Fruit fly (Drosophila melanogaster) whole organism, embryonic: Measurements from ENCODE around the gene Cka.

ENCODE experiments used
- ATbp ChIP-seq: fragments of 200-800 bp; sonication (Bioruptor generic); optimal IDR thresholded peaks from 2 replicates; lab custom pipeline; 2017; ENCODE audit warnings: missing biosample characterization, mild to moderate bottlenecking, missing genetic modification characterization, missing genetic modification reagents
- CG1024 ChIP-seq: fragments of 200-800 bp; sonication (Bioruptor generic); IDR thresholded peaks from 2 replicates; pipeline ENCODE4 v1.3.6; 2022; ENCODE audit warnings: missing biosample characterization, missing genetic modification characterization
- CG10274 ChIP-seq: fragments of 200-800 bp; sonication (Bioruptor generic); optimal IDR thresholded peaks from 3 replicates; lab custom pipeline; 2017; ENCODE audit warnings: missing biosample characterization, mild to moderate bottlenecking, missing genetic modification characterization
- CG10366 ChIP-seq: fragments of 200-800 bp; sonication (Bioruptor generic); IDR thresholded peaks from 2 replicates; pipeline ENCODE4 v1.3.6; 2022; ENCODE audit warnings: missing biosample characterization, missing genetic modification characterization
- CG10543 ChIP-seq: fragments of 200-800 bp; sonication (Bioruptor generic); optimal IDR thresholded peaks from 3 replicates; lab custom pipeline; 2017; ENCODE audit warnings: missing biosample characterization, mild to moderate bottlenecking, missing genetic modification characterization, moderate library complexity
- CG10979 ChIP-seq: fragments of 200-800 bp; sonication (Bioruptor generic); optimal IDR thresholded peaks from 2 replicates; lab custom pipeline; 2018; ENCODE audit warnings: missing biosample characterization, mild to moderate bottlenecking, missing genetic modification characterization, moderate library complexity
- CG11504 ChIP-seq: fragments of 200-800 bp; sonication (Bioruptor generic); optimal IDR thresholded peaks from 3 replicates; lab custom pipeline; 2019; ENCODE audit warnings: missing biosample characterization, mild to moderate bottlenecking, missing genetic modification characterization, moderate library complexity
- CG12299 ChIP-seq: fragments of 200-800 bp; sonication (Bioruptor generic); optimal IDR thresholded peaks from 2 replicates; lab custom pipeline; 2018; ENCODE audit warnings: missing biosample characterization, mild to moderate bottlenecking, missing genetic modification characterization
- CG13123 ChIP-seq: fragments of 200-800 bp; sonication (Bioruptor generic); optimal IDR thresholded peaks from 2 replicates; lab custom pipeline; 2016; ENCODE audit warnings: missing biosample characterization, missing genetic modification characterization
- CG13424 ChIP-seq: fragments of 200-800 bp; sonication (Bioruptor generic); optimal IDR thresholded peaks from 2 replicates; lab custom pipeline; 2019; ENCODE audit warnings: missing biosample characterization, mild to moderate bottlenecking, missing genetic modification characterization, moderate library complexity
- CG17361 ChIP-seq: fragments of 200-800 bp; sonication (Bioruptor generic); IDR thresholded peaks from 3 replicates; pipeline ENCODE4 v1.3.6; 2022; ENCODE audit warnings: missing biosample characterization, missing genetic modification characterization
- CG30403 ChIP-seq: fragments of 200-800 bp; sonication (Bioruptor generic); optimal IDR thresholded peaks from 3 replicates; lab custom pipeline; 2016; ENCODE audit warnings: missing biosample characterization, missing genetic modification characterization
- CG3281 ChIP-seq: fragments of 200-800 bp; sonication (Bioruptor generic); optimal IDR thresholded peaks from 3 replicates; lab custom pipeline; 2017; ENCODE audit warnings: missing biosample characterization, mild to moderate bottlenecking, missing genetic modification characterization
- CG34376 ChIP-seq: fragments of 200-800 bp; sonication (Bioruptor generic); optimal IDR thresholded peaks from 2 replicates; lab custom pipeline; 2018; ENCODE audit warnings: missing biosample characterization, mild to moderate bottlenecking, missing genetic modification characterization
- CG4328 ChIP-seq: fragments of 200-800 bp; sonication (Bioruptor generic); optimal IDR thresholded peaks from 3 replicates; lab custom pipeline; 2017; ENCODE audit warnings: missing biosample characterization, missing genetic modification reagents, missing genetic modification characterization
- CG4820 ChIP-seq: fragments of 200-800 bp; sonication (Bioruptor generic); optimal IDR thresholded peaks from 3 replicates; lab custom pipeline; 2016; ENCODE audit warnings: missing biosample characterization, missing genetic modification characterization
- CG5245 ChIP-seq: fragments of 200-800 bp; sonication (Bioruptor generic); optimal IDR thresholded peaks from 3 replicates; lab custom pipeline; 2016; ENCODE audit warnings: missing biosample characterization, missing genetic modification characterization
- CG7556 ChIP-seq: fragments of 200-800 bp; sonication (Bioruptor generic); optimal IDR thresholded peaks from 2 replicates; lab custom pipeline; 2017; ENCODE audit warnings: missing biosample characterization, mild to moderate bottlenecking, missing genetic modification characterization
- Camta ChIP-seq: fragments of 200-800 bp; sonication (Bioruptor generic); optimal IDR thresholded peaks from 2 replicates; lab custom pipeline; 2016; ENCODE audit warnings: missing biosample characterization, missing genetic modification characterization
- Dip3 ChIP-seq: fragments of 200-800 bp; sonication (Bioruptor generic); optimal IDR thresholded peaks from 3 replicates; lab custom pipeline; 2016; ENCODE audit warnings: missing biosample characterization, missing genetic modification characterization
- Doc2 ChIP-seq: fragments of 200-800 bp; sonication (Bioruptor generic); IDR thresholded peaks from 2 replicates; pipeline ENCODE4 v1.3.6; 2022; ENCODE audit warnings: missing biosample characterization, missing genetic modification characterization
- E2f1 ChIP-seq: fragments of 200-800 bp; sonication (Bioruptor generic); IDR thresholded peaks from 2 replicates; pipeline ENCODE4 v1.3.6; 2022; ENCODE audit warnings: missing biosample characterization, missing genetic modification characterization
- Elba2 ChIP-seq: fragments of 200-800 bp; sonication (Bioruptor generic); optimal IDR thresholded peaks from 3 replicates; lab custom pipeline; 2016; ENCODE audit warnings: missing biosample characterization, missing genetic modification characterization
- Fer2 ChIP-seq: fragments of 200-800 bp; sonication (Bioruptor generic); optimal IDR thresholded peaks from 2 replicates; lab custom pipeline; 2018; ENCODE audit warnings: missing biosample characterization, mild to moderate bottlenecking, missing genetic modification characterization, moderate library complexity
- H2.0 ChIP-seq: fragments of 200-800 bp; sonication (Bioruptor generic); IDR thresholded peaks from 2 replicates; pipeline ENCODE4 v1.3.6; 2022; ENCODE audit warnings: missing biosample characterization, missing genetic modification characterization
- Jarid2 ChIP-seq: fragments of 200-800 bp; sonication (Bioruptor generic); optimal IDR thresholded peaks from 3 replicates; lab custom pipeline; 2017; ENCODE audit warnings: mild to moderate bottlenecking, missing biosample characterization, missing genetic modification reagents, missing genetic modification characterization
- Kr ChIP-seq: fragments of 200-800 bp; sonication (Bioruptor generic); optimal IDR thresholded peaks from 2 replicates; lab custom pipeline; 2017; ENCODE audit warnings: missing biosample characterization, mild to moderate bottlenecking, missing genetic modification characterization
- Meics ChIP-seq: fragments of 200-800 bp; sonication (Bioruptor generic); optimal IDR thresholded peaks from 2 replicates; lab custom pipeline; 2017; ENCODE audit warnings: missing biosample characterization, mild to moderate bottlenecking, missing genetic modification characterization
- NfI ChIP-seq: fragments of 200-800 bp; sonication (Bioruptor generic); optimal IDR thresholded peaks from 3 replicates; lab custom pipeline; 2018; ENCODE audit warnings: missing biosample characterization, mild to moderate bottlenecking, missing genetic modification characterization, moderate library complexity
- Sox100B ChIP-seq: fragments of 200-800 bp; sonication (Bioruptor generic); optimal IDR thresholded peaks from 3 replicates; lab custom pipeline; 2018; ENCODE audit warnings: missing biosample characterization, mild to moderate bottlenecking, missing genetic modification characterization
- Tbp ChIP-seq: fragments of >200 bp; optimal IDR thresholded peaks from 2 replicates; lab custom pipeline; 2018; ENCODE audit warnings: missing biosample characterization, missing genetic modification characterization
- YL-1 ChIP-seq: fragments of 200-800 bp; sonication (Bioruptor generic); optimal IDR thresholded peaks from 3 replicates; lab custom pipeline; 2017; ENCODE audit warnings: missing biosample characterization, mild to moderate bottlenecking, missing genetic modification characterization
- abd-A ChIP-seq: fragments of 200-800 bp; sonication (Bioruptor generic); optimal IDR thresholded peaks from 3 replicates; lab custom pipeline; 2019; ENCODE audit warnings: missing biosample characterization, mild to moderate bottlenecking, missing genetic modification characterization, moderate library complexity
- ac ChIP-seq: fragments of 200-800 bp; sonication (Bioruptor generic); optimal IDR thresholded peaks from 3 replicates; lab custom pipeline; 2017; ENCODE audit warnings: missing biosample characterization, mild to moderate bottlenecking, missing genetic modification characterization
- caup ChIP-seq: fragments of 200-800 bp; sonication (Bioruptor generic); optimal IDR thresholded peaks from 3 replicates; lab custom pipeline; 2017; ENCODE audit warnings: missing biosample characterization, mild to moderate bottlenecking, missing genetic modification characterization, moderate library complexity; ENCODE audit not compliant: severe bottlenecking
- corto ChIP-seq: fragments of 200-800 bp; sonication (Bioruptor generic); optimal IDR thresholded peaks from 2 replicates; lab custom pipeline; 2016; ENCODE audit warnings: missing biosample characterization, mild to moderate bottlenecking, missing genetic modification characterization, moderate library complexity
- dimm ChIP-seq: fragments of 200-800 bp; sonication (Bioruptor generic); IDR thresholded peaks from 2 replicates; pipeline ENCODE4 v1.3.6; 2022; ENCODE audit warnings: missing biosample characterization, missing genetic modification characterization
- dmrt11E ChIP-seq: fragments of 200-800 bp; sonication (Bioruptor generic); optimal IDR thresholded peaks from 3 replicates; lab custom pipeline; 2018; ENCODE audit warnings: missing biosample characterization, mild to moderate bottlenecking, missing genetic modification characterization, moderate library complexity
- fd3F ChIP-seq: fragments of 200-800 bp; sonication (Bioruptor generic); optimal IDR thresholded peaks from 2 replicates; lab custom pipeline; 2018; ENCODE audit warnings: missing biosample characterization, mild to moderate bottlenecking, missing genetic modification characterization, moderate library complexity
- gce ChIP-seq: fragments of 200-800 bp; sonication (Bioruptor generic); IDR thresholded peaks from 3 replicates; pipeline ENCODE4 v1.3.6; 2022; ENCODE audit warnings: missing biosample characterization, missing genetic modification characterization
- grn ChIP-seq: fragments of 200-800 bp; sonication (Bioruptor generic); optimal IDR thresholded peaks from 3 replicates; lab custom pipeline; 2017; ENCODE audit warnings: missing biosample characterization, missing genetic modification characterization
- hb ChIP-seq: fragments of 200-800 bp; sonication (Bioruptor generic); IDR thresholded peaks from 3 replicates; pipeline ENCODE4 v1.3.6; 2022; ENCODE audit warnings: missing biosample characterization, missing genetic modification characterization; ENCODE audit not compliant: partially characterized antibody
- hbn ChIP-seq: fragments of 200-800 bp; sonication (Bioruptor generic); IDR thresholded peaks from 2 replicates; pipeline ENCODE4 v1.3.6; 2022; ENCODE audit warnings: missing biosample characterization, missing genetic modification characterization; ENCODE audit not compliant: partially characterized antibody
- odd ChIP-seq: fragments of 200-800 bp; sonication (Bioruptor generic); optimal IDR thresholded peaks from 2 replicates; lab custom pipeline; 2017; ENCODE audit warnings: missing biosample characterization, mild to moderate bottlenecking, missing genetic modification characterization
- pb ChIP-seq: fragments of 200-800 bp; sonication (Bioruptor generic); optimal IDR thresholded peaks from 3 replicates; lab custom pipeline; 2016; ENCODE audit warnings: missing biosample characterization, missing genetic modification characterization
- ssp ChIP-seq: fragments of 200-800 bp; sonication (Bioruptor generic); IDR thresholded peaks from 2 replicates; pipeline ENCODE4 v1.3.6; 2022; ENCODE audit warnings: missing biosample characterization, missing genetic modification characterization
- tgo ChIP-seq: fragments of 200-800 bp; sonication (Bioruptor generic); IDR thresholded peaks from 3 replicates; pipeline ENCODE4 v1.3.6; 2022; ENCODE audit warnings: missing biosample characterization, missing genetic modification characterization
- tio ChIP-seq: fragments of 200-800 bp; sonication (Bioruptor generic); optimal IDR thresholded peaks from 2 replicates; lab custom pipeline; 2017; ENCODE audit warnings: missing biosample characterization, missing genetic modification characterization, inconsistent platforms

The Cka gene

DNA sequence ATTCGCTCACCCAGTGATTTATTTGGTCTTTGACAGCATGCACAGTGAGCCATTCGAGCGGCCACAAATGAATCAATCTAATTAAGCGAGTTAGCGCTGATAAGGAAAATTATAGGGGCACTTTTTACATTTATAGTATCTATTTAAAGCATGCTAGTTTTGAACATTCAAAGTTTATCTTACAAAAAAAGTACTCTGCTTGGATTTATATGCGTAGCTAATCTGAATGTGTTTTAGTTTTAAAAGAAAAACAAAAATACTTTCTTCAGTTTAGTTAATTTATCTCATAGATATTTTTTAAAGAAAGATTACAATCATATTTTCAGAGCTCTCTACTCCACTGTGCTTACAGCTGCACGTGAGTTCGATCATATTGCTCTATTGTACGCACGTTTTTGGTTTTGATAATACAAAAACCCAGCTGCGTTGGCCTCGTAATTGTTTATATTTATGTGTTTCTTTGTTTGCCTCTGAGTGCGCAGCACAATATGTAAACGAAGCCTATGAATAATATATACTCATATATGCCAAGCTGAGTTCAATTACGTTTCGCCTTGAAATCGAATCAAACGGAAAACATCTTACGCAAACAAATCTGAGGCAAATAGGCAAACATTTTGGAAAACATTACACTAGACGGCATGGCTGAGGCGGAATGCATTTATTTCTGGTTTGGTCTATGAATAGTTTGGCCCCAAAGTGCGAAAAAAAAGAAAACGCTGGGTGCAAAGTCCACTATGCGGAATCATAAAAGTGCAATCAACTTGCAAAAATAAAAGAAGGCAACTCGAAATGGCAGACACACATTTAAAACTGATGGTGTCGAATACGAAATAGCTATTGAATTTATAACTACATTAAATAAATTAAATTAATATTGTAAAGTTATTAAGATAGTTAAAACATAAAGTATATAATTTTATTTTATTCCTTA, 28.6 kb upstream of the Cka start (continued):
- no peak for TF ChIP-seq Elba2 (GFP tag; lab: Kevin White, UChicago)
- TF ChIP-seq ATbp (GFP tag; lab: Kevin White, UChicago), result peak; percentile 77
- TF ChIP-seq CG3281 (GFP tag; lab: Kevin White, UChicago), result peak; percentile 91
- peak; percentile 88 for TF ChIP-seq NfI (GFP tag; lab: Kevin White, UChicago)
- no peak for TF ChIP-seq Tbp (GFP tag; lab: Kevin White, UChicago)
- no peak for TF ChIP-seq Kr (GFP tag; lab: Kevin White, UChicago)
- no peak for TF ChIP-seq hbn
- peak; percentile 83 for TF ChIP-seq caup (GFP tag; lab: Kevin White, UChicago)
- TF ChIP-seq CG10366 (GFP tag; lab: Robert Waterston, UW), result peak; percentile 70
- TF ChIP-seq CG10979, result peak; percentile 88
- 0 out of 3 replicates have a peak, but pooled peaks have one; percentile 41 for TF ChIP-seq gce (GFP tag; lab: Robert Waterston, UW)
- TF ChIP-seq corto (GFP tag; lab: Kevin White, UChicago), result peak; percentile 40
- TF ChIP-seq CG4328 (GFP tag; lab: Kevin White, UChicago), result peak; percentile 84
- TF ChIP-seq fd3F (GFP tag; lab: Kevin White, UChicago), result peak; percentile 84
- TF ChIP-seq CG10274 (GFP tag; lab: Kevin White, UChicago), result peak; percentile 74
- TF ChIP-seq grn, result peak; percentile 78
- TF ChIP-seq tio (GFP tag; lab: Kevin White, UChicago), result peak; percentile 91
- TF ChIP-seq CG34376 (GFP tag; lab: Kevin White, UChicago), result peak; percentile 84
- peak; percentile 84 for TF ChIP-seq odd (GFP tag; lab: Kevin White, UChicago)
- peak; percentile 80 for TF ChIP-seq CG4820
- peak; percentile 95 for TF ChIP-seq CG17361 (GFP tag; lab: Robert Waterston, UW)
- peak; percentile 66 for TF ChIP-seq Dip3
- TF ChIP-seq dimm, result no peak
- peak; percentile 81 for TF ChIP-seq ac
- TF ChIP-seq CG1024 (GFP tag; lab: Robert Waterston, UW), result 0 out of 2 replicates have a peak, but pooled peaks have one; percentile 28
- TF ChIP-seq H2.0 (GFP tag; lab: Robert Waterston, UW), result peak; percentile 68
- TF ChIP-seq CG11504 (tag; lab: Kevin White, UChicago), result peak; percentile 91
- TF ChIP-seq E2f1 (GFP tag; lab: Robert Waterston, UW), result peak; percentile 71
- peak; percentile 71 for TF ChIP-seq Jarid2
- peak; percentile 42 for TF ChIP-seq Fer2
- TF ChIP-seq CG7556 (GFP tag; lab: Kevin White, UChicago), result peak; percentile 96
- peak; percentile 73 for TF ChIP-seq ssp
- peak; percentile 82 for TF ChIP-seq Camta
- peak; percentile 92 for TF ChIP-seq Meics (GFP tag; lab: Kevin White, UChicago)
- peak; percentile 94 for TF ChIP-seq CG30403
- TF ChIP-seq abd-A (tag; lab: Kevin White, UChicago), result peak; percentile 64
- TF ChIP-seq CG5245 (GFP tag; lab: Kevin White, UChicago), result peak; percentile 75
- TF ChIP-seq pb (GFP tag; lab: Kevin White, UChicago), result peak; percentile 63
- no peak for TF ChIP-seq hb (GFP tag; lab: Robert Waterston, UW)
- peak; percentile 44 for TF ChIP-seq CG13123 (GFP tag; lab: Kevin White, UChicago)
- peak; percentile 84 for TF ChIP-seq dmrt11E (tag; lab: Kevin White, UChicago)
- TF ChIP-seq CG13424 (tag; lab: Kevin White, UChicago), result peak; percentile 89
- TF ChIP-seq CG12299, result peak; percentile 63
- peak; percentile 61 for TF ChIP-seq YL-1 (GFP tag; lab: Kevin White, UChicago)
- peak; percentile 93 for TF ChIP-seq Sox100B (GFP tag; lab: Kevin White, UChicago)
- peak; percentile 88 for TF ChIP-seq CG10543
- 0 out of 2 replicates have a peak, but pooled peaks have one; percentile 20 for TF ChIP-seq Doc2 (GFP tag; lab: Robert Waterston, UW)
- TF ChIP-seq tgo (GFP tag; lab: Robert Waterston, UW), result peak; percentile 87
